Fruit fly (Drosophila melanogaster): ENCODE measurements around the gene Or19b.
"Not testable (repeated sequence)": the region's sequence is repeated elsewhere in the genome, so short reads cannot be mapped to it uniquely, and the experiment has no call there.

Gene Or19b

DNA sequence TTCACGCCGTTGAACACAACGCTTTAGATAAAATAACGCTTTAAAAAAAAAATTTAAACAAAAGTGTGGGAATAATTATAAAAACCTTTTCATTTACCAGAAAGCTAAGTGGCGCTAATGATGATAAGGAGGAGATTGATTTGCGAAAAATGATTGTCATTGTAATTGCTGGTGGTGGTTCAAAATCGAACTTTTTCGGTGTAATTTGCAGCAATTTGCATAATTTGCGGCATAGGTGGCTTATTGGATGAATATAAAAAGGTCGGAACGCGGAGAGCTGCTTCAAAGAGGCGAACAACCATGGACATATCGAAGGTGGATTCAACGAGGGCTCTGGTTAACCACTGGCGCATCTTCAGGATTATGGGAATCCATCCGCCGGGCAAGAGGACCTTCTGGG lies at the start of gene Or19b:
Gene Or19b, plus strand, starts transcription at position 301 of the 400 bp plus-strand sequence.
- TF ChIP-seq noc (tag; optimal IDR thresholded peaks at IDR 0.05): not testable (repeated sequence)

DNA sequence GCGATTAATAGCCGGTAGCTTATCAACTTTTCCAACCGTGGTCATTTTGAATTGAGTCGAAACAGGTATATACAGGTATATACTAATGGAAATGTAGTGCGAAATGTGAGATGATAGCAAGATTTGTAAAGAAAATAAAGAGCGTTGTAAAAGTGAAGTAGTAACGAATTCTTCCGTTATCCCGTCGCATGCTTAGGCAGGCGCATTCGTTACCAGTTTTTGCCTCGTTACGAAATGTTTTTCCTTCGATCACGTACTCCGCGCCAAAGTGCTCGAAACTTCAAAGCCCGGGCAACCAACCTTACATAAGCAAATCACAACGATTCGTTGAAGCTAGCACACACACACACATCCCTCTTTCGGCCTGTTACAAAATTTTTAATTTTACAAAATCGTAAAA lies 43.2 kb upstream of the Or19b start, which contains the start of gene CG9570:
Gene CG9570, plus strand, starts transcription at position 301 of the 400 bp plus-strand sequence.
- no peak for TF ChIP-seq noc (tag; optimal IDR thresholded peaks at IDR 0.05)

DNA sequence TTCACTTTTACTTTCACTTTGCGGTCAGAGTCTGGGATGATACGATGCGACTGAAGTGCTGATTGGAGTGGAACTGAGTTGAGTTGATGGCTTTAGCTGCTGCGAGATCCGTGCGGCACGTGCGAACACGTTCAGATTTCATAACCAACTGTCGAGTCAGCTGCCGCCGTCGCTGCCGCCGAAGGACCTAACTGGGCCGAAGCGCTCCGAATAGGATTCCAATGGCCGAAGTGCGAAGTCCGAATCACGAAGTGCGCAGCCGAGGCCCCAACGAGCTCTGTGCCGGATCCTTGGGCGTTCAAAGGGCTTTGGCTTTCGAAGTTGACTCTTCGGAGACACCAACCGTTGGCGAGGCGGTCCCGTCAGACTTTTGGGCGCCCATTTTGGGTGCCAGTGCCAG lies 31.6 kb upstream of the Or19b start, which contains the start of gene Dop2R:
Gene Dop2R, minus strand, starts transcription at position 131 of the 400 bp plus-strand sequence.
- no peak for TF ChIP-seq noc (tag; optimal IDR thresholded peaks at IDR 0.05)

DNA sequence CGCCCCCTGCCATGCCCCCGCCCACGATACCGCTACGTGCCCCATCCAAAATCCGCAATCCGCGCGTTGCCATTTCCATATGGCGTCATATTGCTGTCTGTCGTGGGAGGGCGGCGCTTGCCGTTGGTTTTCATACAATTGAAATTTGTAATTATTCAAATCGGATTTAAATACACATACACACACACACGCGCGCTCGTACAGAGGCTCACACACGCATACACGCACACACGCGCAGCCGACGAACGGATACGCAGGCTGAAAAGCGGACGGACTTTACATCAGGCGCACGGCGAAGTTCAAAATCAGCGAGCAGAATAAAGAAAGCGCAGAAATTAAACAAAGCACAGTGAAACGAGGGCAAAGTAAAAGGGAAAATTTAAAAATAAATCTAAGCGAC lies 27.2 kb upstream of the Or19b start:
- no peak for TF ChIP-seq noc (tag; optimal IDR thresholded peaks at IDR 0.05)

DNA sequence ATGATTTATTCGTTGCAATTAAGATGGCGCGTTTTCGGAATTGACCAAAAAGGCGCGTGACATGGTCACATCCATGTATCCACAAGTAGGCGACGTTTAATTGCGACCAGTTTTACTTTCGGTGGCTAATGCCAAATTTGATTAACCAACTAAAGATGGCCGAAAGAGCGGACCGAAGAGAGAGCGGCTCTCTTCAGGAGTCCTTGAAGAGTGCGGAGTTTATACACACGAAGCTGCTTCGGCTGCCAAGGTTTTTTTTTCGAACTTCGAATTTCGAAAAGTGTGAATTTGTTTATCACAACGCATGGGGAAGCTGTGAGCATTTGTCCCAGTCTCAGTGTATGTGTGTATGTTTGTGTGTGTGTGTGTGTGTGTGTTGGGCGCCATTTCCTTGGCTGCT lies 10.4 kb upstream of the Or19b start:
- no peak for TF ChIP-seq noc (tag; optimal IDR thresholded peaks at IDR 0.05)

DNA sequence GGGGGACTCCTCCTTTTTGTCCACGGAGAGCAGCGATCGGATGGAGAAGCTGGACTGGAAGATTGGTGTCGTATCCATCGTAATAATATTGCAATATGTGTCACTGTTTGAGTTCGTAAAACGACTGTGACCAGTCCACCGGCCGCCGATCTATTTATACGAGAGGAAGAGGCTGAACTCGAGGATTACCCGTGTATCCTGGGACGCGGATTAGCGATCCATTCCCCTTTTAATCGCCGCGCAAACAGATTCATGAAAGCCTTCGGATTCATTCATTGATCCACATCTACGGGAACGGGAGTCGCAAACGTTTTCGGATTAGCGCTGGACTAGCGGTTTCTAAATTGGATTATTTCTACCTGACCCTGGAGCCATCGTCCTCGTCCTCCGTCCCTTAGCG lies 1.9 kb upstream of the Or19b start, which contains the start of gene fd19B:
Gene fd19B, minus strand, starts transcription at position 101 of the 400 bp plus-strand sequence.
- no peak for TF ChIP-seq noc (tag; optimal IDR thresholded peaks at IDR 0.05)

DNA sequence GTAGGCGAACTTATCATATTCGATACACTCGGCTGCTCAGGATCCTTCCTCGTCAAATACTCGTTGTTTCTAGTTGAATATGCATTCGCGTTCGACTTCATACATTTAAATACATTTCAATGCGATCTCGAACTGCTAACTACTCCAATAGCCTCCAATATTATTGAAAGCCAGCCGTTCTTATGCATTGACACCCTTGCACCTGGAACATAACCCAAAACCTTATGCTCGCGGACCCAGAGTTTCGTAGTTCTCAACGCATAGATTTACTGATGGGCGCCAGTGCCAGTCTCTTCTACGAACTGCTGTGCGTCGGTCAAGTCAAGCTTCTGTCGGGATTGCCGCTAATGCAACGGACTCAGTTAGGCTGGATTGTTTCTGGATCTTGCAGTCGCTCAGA lies 2.2 kb downstream of the Or19b start, which contains the start of gene CG42581:
Gene CG42581, minus strand, starts transcription at position 101 of the 400 bp plus-strand sequence.
- TF ChIP-seq noc (tag; optimal IDR thresholded peaks at IDR 0.05): not testable (repeated sequence)

- no peak for TF ChIP-seq noc (tag; optimal IDR thresholded peaks at IDR 0.05)
Measured at dm6 chrX:20104987-20105386, 10.8 kb downstream of the Or19b start.

- TF ChIP-seq noc (tag; optimal IDR thresholded peaks at IDR 0.05): no peak
Measured at dm6 chrX:20110475-20110874, 16.3 kb downstream of the Or19b start, which contains the start of gene karr. Gene karr, minus strand, starts transcription at chrX:20110575.

- no peak for TF ChIP-seq noc (tag; optimal IDR thresholded peaks at IDR 0.05)
Measured at dm6 chrX:20122153-20122552, 28.0 kb downstream of the Or19b start, which contains the start of gene CG34331. Gene CG34331, plus strand, starts transcription at chrX:20122453.

DNA sequence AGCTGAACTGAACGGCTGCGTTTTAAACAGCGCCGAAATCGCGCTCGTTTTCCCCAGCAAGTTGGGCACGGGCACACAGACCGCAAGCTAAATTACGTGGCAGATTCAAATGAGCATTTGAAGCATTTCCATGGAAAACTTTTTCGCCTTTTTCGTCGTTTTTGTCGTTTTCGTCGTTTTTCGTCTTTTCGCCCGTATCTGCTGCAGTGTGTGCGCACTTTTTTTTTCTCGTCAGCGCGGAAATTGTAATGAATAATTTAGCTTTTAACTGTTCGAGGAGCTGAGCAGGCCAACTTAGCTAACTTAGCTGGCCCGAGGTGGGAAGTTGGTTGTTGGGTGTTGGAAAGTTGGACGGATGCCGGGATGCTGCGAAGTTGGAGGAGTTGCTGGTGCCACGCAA lies 35.4 kb downstream of the Or19b start:
- TF ChIP-seq noc (tag; optimal IDR thresholded peaks at IDR 0.05): no peak

dm6 chrX:20130486-20130885 lies 36.3 kb downstream of the Or19b start:
- no peak for TF ChIP-seq noc (tag; optimal IDR thresholded peaks at IDR 0.05)

dm6 chrX:20133432-20133831 lies 39.2 kb downstream of the Or19b start, which contains the start of gene CG15322:
Gene CG15322, plus strand, starts transcription at chrX:20133579.
- no peak for TF ChIP-seq noc (tag; optimal IDR thresholded peaks at IDR 0.05)

dm6 chrX:20139493-20139892 lies 45.3 kb downstream of the Or19b start, which contains the start of gene CG42583:
Gene CG42583, plus strand, starts transcription at chrX:20139793.
- TF ChIP-seq noc (tag; optimal IDR thresholded peaks at IDR 0.05): no peak

DNA sequence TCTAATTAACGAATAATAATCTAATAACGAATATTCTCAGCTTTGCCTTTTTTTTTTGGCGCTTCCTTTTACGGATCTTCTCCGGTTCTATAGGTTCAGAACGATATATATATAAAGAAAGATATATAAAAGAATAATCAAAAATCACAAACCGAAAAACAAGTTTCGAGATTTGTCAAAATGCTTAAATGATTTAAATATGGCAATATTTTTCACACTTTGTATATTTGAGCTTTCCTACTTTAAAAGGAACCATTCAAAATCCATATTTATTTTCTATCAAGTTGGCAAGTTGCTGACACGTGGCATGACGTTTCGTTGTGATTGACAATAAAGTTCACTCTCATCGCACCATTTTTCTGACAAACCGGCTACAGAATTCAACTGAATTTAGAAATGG lies 46.5 kb downstream of the Or19b start, which contains the start of gene CG34332:
Gene CG34332, plus strand, starts transcription at position 301 of the 400 bp plus-strand sequence.
- no peak for TF ChIP-seq noc (tag; optimal IDR thresholded peaks at IDR 0.05)

- not testable (repeated sequence) for TF ChIP-seq noc (tag; optimal IDR thresholded peaks at IDR 0.05)
Measured at dm6 chrX:20143088-20143487, 48.9 kb downstream of the Or19b start, which contains the start of gene Or19a. Gene Or19a, minus strand, starts transcription at chrX:20143188.

All from whole organism, larva.